Worm (Caenorhabditis elegans) whole organism, L3 larva: ENCODE measurements around the gene T28C6.5.

Source experiments
- R02D3.7 ChIP-seq: fragments of 150-350 bp; optimal IDR thresholded peaks from 2 replicates; lab custom pipeline; 2014; ENCODE audit warnings: missing biosample characterization, missing genetic modification characterization
- ZK546.5 ChIP-seq: sonication (generic microtip); optimal IDR thresholded peaks from 2 replicates; lab custom pipeline; 2017; ENCODE audit warnings: missing biosample characterization, missing genetic modification characterization
- ceh-16 ChIP-seq: sonication (generic microtip); optimal IDR thresholded peaks from 2 replicates; lab custom pipeline; 2017; ENCODE audit warnings: missing biosample characterization, missing genetic modification characterization
- daf-12 ChIP-seq: fragments of 150-350 bp; optimal IDR thresholded peaks from 2 replicates; lab custom pipeline; 2014; ENCODE audit warnings: missing biosample characterization, missing genetic modification reagents, missing genetic modification characterization
- egl-27 ChIP-seq: sonication (generic microtip); optimal IDR thresholded peaks from 4 replicates; lab custom pipeline; 2017; ENCODE audit warnings: missing biosample characterization, missing genetic modification reagents, missing genetic modification characterization
- elt-1 ChIP-seq: fragments of 150-350 bp; optimal IDR thresholded peaks from 2 replicates; lab custom pipeline; 2014; ENCODE audit warnings: missing biosample characterization, missing genetic modification characterization
- fkh-10 ChIP-seq: sonication (generic microtip); optimal IDR thresholded peaks from 2 replicates; lab custom pipeline; 2017; ENCODE audit warnings: missing biosample characterization, missing genetic modification reagents, missing genetic modification characterization
- lin-39 ChIP-seq: fragments of 150-350 bp; optimal IDR thresholded peaks from 2 replicates; lab custom pipeline; 2018; ENCODE audit warnings: missing biosample characterization, missing genetic modification reagents, missing genetic modification characterization
- mdl-1 ChIP-seq: fragments of 150-350 bp; optimal IDR thresholded peaks from 2 replicates; lab custom pipeline; 2014; ENCODE audit warnings: missing biosample characterization, missing genetic modification characterization
- nfya-1 ChIP-seq: sonication (generic microtip); optimal IDR thresholded peaks from 2 replicates; lab custom pipeline; 2017; ENCODE audit warnings: missing genetic modification characterization, mild to moderate bottlenecking, missing compliant biosample characterization, antibody characterized with exemption, moderate library complexity; ENCODE audit not compliant: insufficient read depth
- nhr-76 ChIP-seq: fragments of 150-350 bp; sonication (generic microtip); optimal IDR thresholded peaks from 5 replicates; lab custom pipeline; 2014; ENCODE audit warnings: missing biosample characterization, missing genetic modification characterization
- sea-2 ChIP-seq: fragments of 150-350 bp; sonication (generic microtip); optimal IDR thresholded peaks from 4 replicates; lab custom pipeline; 2014; ENCODE audit warnings: missing biosample characterization, missing genetic modification reagents, missing genetic modification characterization
- zag-1 ChIP-seq: fragments of 150-350 bp; optimal IDR thresholded peaks from 2 replicates; lab custom pipeline; 2014; ENCODE audit warnings: missing biosample characterization, missing genetic modification characterization
- ztf-4 ChIP-seq: fragments of 150-350 bp; optimal IDR thresholded peaks from 2 replicates; lab custom pipeline; 2014; ENCODE audit warnings: missing biosample characterization, missing genetic modification characterization

- peak; percentile 93 for TF ChIP-seq lin-39
- TF ChIP-seq ZK546.5 (tag; lab: Kevin White, UChicago), result no peak
- no peak for TF ChIP-seq zag-1 (tag; lab: Kevin White, UChicago)
- TF ChIP-seq mdl-1, result no peak
- TF ChIP-seq fkh-10 (GFP tag; lab: Kevin White, UChicago), result no peak
- TF ChIP-seq sea-2 (GFP tag; lab: Kevin White, UChicago), result peak; percentile 16
- no peak for TF ChIP-seq nhr-76 (tag; lab: Kevin White, UChicago)
- TF ChIP-seq daf-12 (tag; lab: Kevin White, UChicago), result no peak
- TF ChIP-seq ceh-16, result no peak
- TF ChIP-seq nfya-1 (tag; lab: Kevin White, UChicago), result peak; percentile 59
- peak; percentile 41 for TF ChIP-seq elt-1 (tag; lab: Kevin White, UChicago)
- TF ChIP-seq R02D3.7 (tag; lab: Kevin White, UChicago), result peak; percentile 38
- no peak for TF ChIP-seq ztf-4 (tag; lab: Kevin White, UChicago)
- peak; percentile 47 for TF ChIP-seq egl-27 (tag; lab: Kevin White, UChicago)
These were observed 39.1 kb upstream of the T28C6.5 start for ce11 chrIV:8782172-8782571.
